Worm (Caenorhabditis elegans) whole organism, L2 larva: ENCODE results near the gene Y2H9A.4.
A peak's percentile ranks its signal among the peaks of the same experiment; 100 is the strongest.

ENCODE experiments used
- C34F6.9 ChIP-seq: fragments of 150-350 bp; optimal IDR thresholded peaks from 2 replicates; lab custom pipeline; 2014; ENCODE audit warnings: missing biosample characterization, missing genetic modification characterization
- F13H6.1 ChIP-seq: sonication (generic microtip); optimal IDR thresholded peaks from 2 replicates; lab custom pipeline; 2016; ENCODE audit warnings: missing genetic modification characterization, missing compliant biosample characterization
- Y55F3AM.14 ChIP-seq: fragments of 200-800 bp; sonication (Bioruptor generic); optimal IDR thresholded peaks from 2 replicates; lab custom pipeline; 2018; ENCODE audit warnings: mild to moderate bottlenecking, missing genetic modification characterization, missing compliant biosample characterization
- alr-1 ChIP-seq: fragments of 150-350 bp; optimal IDR thresholded peaks from 2 replicates; lab custom pipeline; 2014; ENCODE audit warnings: missing biosample characterization, missing genetic modification characterization
- ama-1 ChIP-seq: fragments of 150-350 bp; optimal IDR thresholded peaks from 2 replicates; lab custom pipeline; 2018; ENCODE audit warnings: inconsistent platforms
- blmp-1 ChIP-seq: sonication (generic microtip); optimal IDR thresholded peaks from 2 replicates; lab custom pipeline; 2017; ENCODE audit warnings: missing genetic modification characterization, mild to moderate bottlenecking, missing compliant biosample characterization, antibody characterized with exemption, moderate library complexity; ENCODE audit not compliant: insufficient read depth
- crh-2 ChIP-seq: sonication (generic microtip); optimal IDR thresholded peaks from 2 replicates; lab custom pipeline; 2017; ENCODE audit warnings: missing biosample characterization, missing genetic modification characterization
- egl-27 ChIP-seq: sonication (generic microtip); optimal IDR thresholded peaks from 3 replicates; lab custom pipeline; 2017; ENCODE audit warnings: missing biosample characterization, missing genetic modification reagents, missing genetic modification characterization
- elt-1 ChIP-seq: fragments of 150-350 bp; optimal IDR thresholded peaks from 2 replicates; lab custom pipeline; 2014; ENCODE audit warnings: missing biosample characterization, missing genetic modification characterization
- elt-3 ChIP-seq: sonication (generic microtip); optimal IDR thresholded peaks from 2 replicates; lab custom pipeline; 2017; ENCODE audit warnings: missing biosample characterization, missing genetic modification characterization
- fos-1 ChIP-seq: fragments of 150-350 bp; optimal IDR thresholded peaks from 2 replicates; lab custom pipeline; 2014; ENCODE audit warnings: missing biosample characterization, missing genetic modification characterization
- gmeb-1 ChIP-seq: fragments of 150-350 bp; optimal IDR thresholded peaks from 2 replicates; lab custom pipeline; 2014; ENCODE audit warnings: missing biosample characterization, missing genetic modification characterization
- lin-11 ChIP-seq: fragments of 150-350 bp; sonication (generic microtip); optimal IDR thresholded peaks from 2 replicates; lab custom pipeline; 2014; ENCODE audit warnings: missing biosample characterization, missing genetic modification characterization, inconsistent platforms, mixed read lengths
- lin-13 ChIP-seq: fragments of 150-350 bp; optimal IDR thresholded peaks from 2 replicates; lab custom pipeline; 2014; ENCODE audit warnings: missing biosample characterization, missing genetic modification reagents, missing genetic modification characterization
- lin-39 ChIP-seq: fragments of 150-350 bp; optimal IDR thresholded peaks from 2 replicates; lab custom pipeline; 2014; ENCODE audit warnings: missing biosample characterization, missing genetic modification reagents, missing genetic modification characterization
- lsy-2 ChIP-seq, 2 experiments: fragments of 150-350 bp in 1 of 2; sonication (generic microtip) in 1 of 2; optimal IDR thresholded peaks; 2 replicates each; lab custom pipeline; 2014 to 2017; ENCODE audit warnings: missing biosample characterization in 2 of 2, missing genetic modification characterization in 2 of 2
- mab-5 ChIP-seq: fragments of 150-350 bp; optimal IDR thresholded peaks from 2 replicates; lab custom pipeline; 2014; ENCODE audit warnings: missing biosample characterization, missing genetic modification characterization
- mdl-1 ChIP-seq, 2 experiments: fragments of 150-350 bp in 1 of 2; sonication (generic microtip) in 1 of 2; optimal IDR thresholded peaks; 2 replicates each; lab custom pipeline; 2017; ENCODE audit warnings: missing biosample characterization in 2 of 2, missing genetic modification characterization in 2 of 2
- nhr-10 ChIP-seq: sonication (generic microtip); optimal IDR thresholded peaks from 2 replicates; lab custom pipeline; 2017; ENCODE audit warnings: missing biosample characterization, missing genetic modification characterization
- nhr-129 ChIP-seq: fragments of 150-350 bp; optimal IDR thresholded peaks from 2 replicates; lab custom pipeline; 2014; ENCODE audit warnings: missing biosample characterization, missing genetic modification characterization
- nhr-21 ChIP-seq: fragments of 150-350 bp; optimal IDR thresholded peaks from 2 replicates; lab custom pipeline; 2014; ENCODE audit warnings: missing biosample characterization, missing genetic modification characterization
- nhr-237 ChIP-seq: fragments of 150-350 bp; optimal IDR thresholded peaks from 2 replicates; lab custom pipeline; 2014; ENCODE audit warnings: missing biosample characterization, missing genetic modification characterization
- nhr-25 ChIP-seq: fragments of 150-350 bp; sonication (generic microtip); optimal IDR thresholded peaks from 3 replicates; lab custom pipeline; 2014; ENCODE audit warnings: missing biosample characterization, missing genetic modification characterization
- peb-1 ChIP-seq: fragments of 150-350 bp; optimal IDR thresholded peaks from 2 replicates; lab custom pipeline; 2014; ENCODE audit warnings: missing biosample characterization, missing genetic modification characterization
- sem-4 ChIP-seq: fragments of 150-350 bp; optimal IDR thresholded peaks from 2 replicates; lab custom pipeline; 2014; ENCODE audit warnings: missing biosample characterization, missing genetic modification reagents, missing genetic modification characterization
- skn-1 ChIP-seq: sonication (generic microtip); optimal IDR thresholded peaks from 2 replicates; lab custom pipeline; 2017; ENCODE audit warnings: missing biosample characterization, missing genetic modification characterization
- sma-3 ChIP-seq: sonication (generic microtip); optimal IDR thresholded peaks from 2 replicates; lab custom pipeline; 2016; ENCODE audit warnings: missing genetic modification reagents, missing genetic modification characterization, missing compliant biosample characterization
- sma-9 ChIP-seq, 2 experiments: fragments of 150-350 bp in 1 of 2; sonication (generic microtip) in 1 of 2; optimal IDR thresholded peaks; 2 replicates each; lab custom pipeline; 2014 to 2016; ENCODE audit warnings: missing genetic modification characterization in 2 of 2, mild to moderate bottlenecking in 1 of 2, missing biosample characterization in 1 of 2, missing compliant biosample characterization in 1 of 2, missing genetic modification reagents in 1 of 2, moderate library complexity in 1 of 2
- snpc-4 ChIP-seq: fragments of 150-350 bp; optimal IDR thresholded peaks from 2 replicates; lab custom pipeline; 2014; ENCODE audit warnings: missing biosample characterization, missing genetic modification characterization
- unc-39 ChIP-seq: fragments of 150-350 bp; optimal IDR thresholded peaks from 2 replicates; lab custom pipeline; 2014; ENCODE audit warnings: missing biosample characterization, missing genetic modification characterization
- unc-55 ChIP-seq: fragments of 150-350 bp; sonication (generic microtip); optimal IDR thresholded peaks from 3 replicates; lab custom pipeline; 2014; ENCODE audit warnings: missing biosample characterization, missing genetic modification reagents, missing genetic modification characterization
- unc-62 ChIP-seq: fragments of 150-350 bp; optimal IDR thresholded peaks from 2 replicates; lab custom pipeline; 2014; ENCODE audit warnings: missing biosample characterization, missing genetic modification reagents, missing genetic modification characterization
- zag-1 ChIP-seq: fragments of 150-350 bp; optimal IDR thresholded peaks from 2 replicates; lab custom pipeline; 2014; ENCODE audit warnings: missing biosample characterization, missing genetic modification characterization
- ztf-1 ChIP-seq: fragments of 200-800 bp; sonication (Bioruptor generic); conservative IDR thresholded peaks from 2 replicates; pipeline ENCODE4 v1.3.6; 2022; ENCODE audit warnings: missing genetic modification characterization, missing compliant biosample characterization
- ztf-11 ChIP-seq: sonication (generic microtip); optimal IDR thresholded peaks from 2 replicates; lab custom pipeline; 2017; ENCODE audit warnings: missing biosample characterization, missing genetic modification characterization
- ztf-4 ChIP-seq: fragments of 150-350 bp; optimal IDR thresholded peaks from 2 replicates; lab custom pipeline; 2014; ENCODE audit warnings: missing biosample characterization, missing genetic modification characterization

The Y2H9A.4 gene

ce11 chrV:13464123-13464522 is 18.4 kb downstream of the Y2H9A.4 start:
- peak; percentile 69 for TF ChIP-seq skn-1 (tag; lab: Kevin White, UChicago)
- no peak for TF ChIP-seq snpc-4
- no peak for TF ChIP-seq mdl-1 (tag; optimal IDR thresholded peaks at IDR 0.05; lab: Kevin White, UChicago)
- no peak for TF ChIP-seq alr-1 (tag; lab: Kevin White, UChicago)
- TF ChIP-seq nhr-25: peak; percentile 69
- no peak for TF ChIP-seq unc-62 (GFP tag; lab: Kevin White, UChicago)
- TF ChIP-seq ama-1 (lab: Kevin White, UChicago): peak; percentile 34
- TF ChIP-seq sma-9 (GFP tag; optimal IDR thresholded peaks at IDR 0.05; lab: Kevin White, UChicago): peak; percentile 3
- no peak for TF ChIP-seq sma-9 (tag; optimal IDR thresholded peaks at IDR 0.05; lab: Kevin White, UChicago)
- TF ChIP-seq ztf-4 (tag; lab: Kevin White, UChicago): peak; percentile 1
- TF ChIP-seq sma-3 (GFP tag; lab: Kevin White, UChicago): peak; percentile 24
- peak; percentile 1 for TF ChIP-seq crh-2

- peak; percentile 9 for TF ChIP-seq ama-1 (lab: Kevin White, UChicago)
- TF ChIP-seq fos-1 (tag; lab: Kevin White, UChicago): peak; percentile 56
- TF ChIP-seq gmeb-1: peak; percentile 79
- peak; percentile 31 for TF ChIP-seq nhr-129 (tag; lab: Kevin White, UChicago)
- peak; percentile 53 for TF ChIP-seq snpc-4
- TF ChIP-seq lsy-2 (tag; optimal IDR thresholded peaks at IDR 0.05; lab: Kevin White, UChicago): peak; percentile 72 to 89
- TF ChIP-seq mab-5 (tag; lab: Kevin White, UChicago): peak; percentile 54
- peak; percentile 85 for TF ChIP-seq egl-27
- peak; percentile 94 for TF ChIP-seq sma-9 (GFP tag; optimal IDR thresholded peaks at IDR 0.05; lab: Kevin White, UChicago)
- TF ChIP-seq sma-9 (tag; optimal IDR thresholded peaks at IDR 0.05; lab: Kevin White, UChicago): no peak
- no peak for TF ChIP-seq alr-1 (tag; lab: Kevin White, UChicago)
- TF ChIP-seq lin-11: peak; percentile 22
- TF ChIP-seq elt-3 (tag; lab: Kevin White, UChicago): no peak
- peak; percentile 38 for TF ChIP-seq blmp-1 (tag; lab: Kevin White, UChicago)
- TF ChIP-seq elt-1 (tag; lab: Kevin White, UChicago): no peak
- TF ChIP-seq F13H6.1 (tag; lab: Kevin White, UChicago): peak; percentile 86
- TF ChIP-seq lin-39: no peak
- TF ChIP-seq ztf-1 (GFP tag; lab: Robert Waterston, UW): no peak
- peak; percentile 78 for TF ChIP-seq nhr-21 (tag; lab: Kevin White, UChicago)
- peak; percentile 44 for TF ChIP-seq ztf-4 (tag; lab: Kevin White, UChicago)
- TF ChIP-seq sem-4 (tag; lab: Kevin White, UChicago): peak; percentile 63
- TF ChIP-seq peb-1 (tag; lab: Kevin White, UChicago): no peak
- peak; percentile 92 for TF ChIP-seq C34F6.9 (tag; lab: Kevin White, UChicago)
- TF ChIP-seq mdl-1 (tag; optimal IDR thresholded peaks at IDR 0.05; lab: Kevin White, UChicago): peak; percentile 62 to 91
- TF ChIP-seq Y55F3AM.14 (GFP tag; lab: Kevin White, UChicago): peak; percentile 51
- peak; percentile 73 for TF ChIP-seq lin-13 (GFP tag; lab: Kevin White, UChicago)
- TF ChIP-seq sma-3 (GFP tag; lab: Kevin White, UChicago): peak; percentile 91
- peak; percentile 86 for TF ChIP-seq unc-55
- TF ChIP-seq crh-2: peak; percentile 84
- TF ChIP-seq, all 48 proteins: peak for 22
Measured at ce11 chrV:13468190-13468765, 22.6 kb downstream of the Y2H9A.4 start, which contains the start of the genes F25H9.6 and F25H9.7. TSS of gene F25H9.6 (minus strand) at chrV:13468361. TSS of gene F25H9.7 (plus strand) at chrV:13468376.

ce11 chrV:13472062-13472461 is 26.4 kb downstream of the Y2H9A.4 start:
- TF ChIP-seq elt-1 (tag; lab: Kevin White, UChicago) (no peak), unc-62 (GFP tag; lab: Kevin White, UChicago) (no peak), lin-11 (no peak), sma-9 (GFP tag; optimal IDR thresholded peaks at IDR 0.05; lab: Kevin White, UChicago) (peak; percentile 19), sma-9 (tag; optimal IDR thresholded peaks at IDR 0.05; lab: Kevin White, UChicago) (no peak), crh-2 (no peak), Y55F3AM.14 (GFP tag; lab: Kevin White, UChicago) (no peak), nhr-237 (tag; lab: Kevin White, UChicago) (no peak), ztf-11 (no peak), zag-1 (tag; lab: Kevin White, UChicago) (no peak), alr-1 (tag; lab: Kevin White, UChicago) (no peak), nhr-25 (no peak), nhr-129 (tag; lab: Kevin White, UChicago) (peak; percentile 10), unc-39 (tag; lab: Kevin White, UChicago) (no peak), C34F6.9 (tag; lab: Kevin White, UChicago) (peak; percentile 25), mab-5 (tag; lab: Kevin White, UChicago) (no peak), ama-1 (lab: Kevin White, UChicago) (no peak), nhr-10 (tag; lab: Kevin White, UChicago) (no peak)
